Comparison of ENCODE assay signal across 1 fruit fly cellular context in the genomic region with DNA sequence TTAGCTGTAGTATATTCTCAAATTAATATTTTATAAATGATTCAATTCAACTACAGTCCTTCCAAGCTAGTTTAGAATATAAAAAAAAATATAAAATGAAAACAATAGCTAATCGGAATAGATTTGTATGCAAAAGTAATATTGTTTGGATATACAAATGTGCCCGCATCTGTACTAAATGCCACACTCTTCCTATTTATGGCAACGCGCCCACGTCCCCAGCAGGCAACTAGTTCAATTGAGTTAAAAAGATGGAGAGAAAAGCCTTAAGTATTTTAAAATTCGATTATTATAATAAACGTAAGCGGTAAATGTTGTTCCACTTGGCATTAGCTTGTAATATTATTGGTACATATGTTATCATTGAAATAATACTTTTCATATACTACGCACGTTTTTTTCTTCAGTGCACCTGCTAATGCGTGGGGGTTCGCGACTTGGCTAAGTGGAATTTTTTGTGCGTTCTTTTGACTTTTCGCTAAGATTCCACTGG.
TF ChIP-seq lines count a peak whose summit lies in the region.

No protein-coding gene starts in this region.

TF ChIP-seq in whole organism, embryonic, 481 proteins besides CTCF, POLR2A, EP300 and RAD21 (continued from another document and continues in another):
- TF ChIP-seq abd-A (tag; optimal IDR thresholded peaks at IDR 0.05; lab: Kevin White, UChicago): no peak
- TF ChIP-seq CG11247 (GFP tag; IDR thresholded peaks at IDR 0.05; lab: Robert Waterston, UW): no peak
- no peak for TF ChIP-seq cas (GFP tag; IDR thresholded peaks at IDR 0.05; lab: Robert Waterston, UW)
- TF ChIP-seq Max (GFP tag; optimal IDR thresholded peaks at IDR 0.05; lab: Kevin White, UChicago): peak; percentile 52
- no peak for TF ChIP-seq GATAe (GFP tag; conservative IDR thresholded peaks at IDR 0.05; lab: Robert Waterston, UW)
- TF ChIP-seq ERR (GFP tag; optimal IDR thresholded peaks at IDR 0.05; lab: Kevin White, UChicago): no peak
- TF ChIP-seq Jarid2 (GFP tag; optimal IDR thresholded peaks at IDR 0.05; lab: Kevin White, UChicago): peak; percentile 40
- no peak for TF ChIP-seq disco-r (GFP tag; optimal IDR thresholded peaks at IDR 0.05; lab: Kevin White, UChicago)
- TF ChIP-seq mirr (GFP tag; optimal IDR thresholded peaks at IDR 0.05; lab: Kevin White, UChicago): no peak
- TF ChIP-seq CG6765 (GFP tag; optimal IDR thresholded peaks at IDR 0.05; lab: Kevin White, UChicago): peak; percentile 26
- TF ChIP-seq Hsf (GFP tag; optimal IDR thresholded peaks at IDR 0.05; lab: Kevin White, UChicago): peak; percentile 70
- TF ChIP-seq ash1 (GFP tag; optimal IDR thresholded peaks at IDR 0.05; lab: Kevin White, UChicago): no peak
- peak; percentile 73 for TF ChIP-seq Dbx (GFP tag; IDR thresholded peaks at IDR 0.05; lab: Robert Waterston, UW)
- TF ChIP-seq Fer3 (tag; optimal IDR thresholded peaks at IDR 0.05; lab: Kevin White, UChicago): peak; percentile 10
- TF ChIP-seq Ssrp (tag; optimal IDR thresholded peaks at IDR 0.05; lab: Kevin White, UChicago): peak; percentile 84
- TF ChIP-seq toy (GFP tag; IDR thresholded peaks at IDR 0.05; lab: Robert Waterston, UW): no peak
- no peak for TF ChIP-seq CG2202 (tag; optimal IDR thresholded peaks at IDR 0.05; lab: Kevin White, UChicago)
- peak; percentile 16; the same call in 1 of the 2 replicates for TF ChIP-seq ssp (GFP tag; IDR thresholded peaks at IDR 0.05; lab: Robert Waterston, UW)
- no peak for TF ChIP-seq p53 (GFP tag; optimal IDR thresholded peaks at IDR 0.05; lab: Kevin White, UChicago)
- no peak for TF ChIP-seq Ets97D (GFP tag; optimal IDR thresholded peaks at IDR 0.05; lab: Kevin White, UChicago)
- 0 out of 2 replicates have a peak, but pooled peaks have one; percentile 32 for TF ChIP-seq CG4404 (GFP tag; IDR thresholded peaks at IDR 0.05; lab: Robert Waterston, UW)
- no peak for TF ChIP-seq crol (GFP tag; IDR thresholded peaks at IDR 0.05; lab: Robert Waterston, UW)
- no peak for TF ChIP-seq hbn (GFP tag; IDR thresholded peaks at IDR 0.05; lab: Robert Waterston, UW; ENCODE audit: partially characterized antibody)
- TF ChIP-seq CG11093 (GFP tag; IDR thresholded peaks at IDR 0.05; lab: Robert Waterston, UW): peak; percentile 40; the same call in 1 of the 3 replicates
- TF ChIP-seq hb (GFP tag; IDR thresholded peaks at IDR 0.05; lab: Robert Waterston, UW; ENCODE audit: partially characterized antibody): no peak
- TF ChIP-seq zf30C (GFP tag; optimal IDR thresholded peaks at IDR 0.05; lab: Kevin White, UChicago): peak; percentile 60
- TF ChIP-seq unc-4 (GFP tag; IDR thresholded peaks at IDR 0.05; lab: Robert Waterston, UW; ENCODE audit: partially characterized antibody): no peak
- no peak for TF ChIP-seq vnd (GFP tag; IDR thresholded peaks at IDR 0.05; lab: Robert Waterston, UW; ENCODE audit: partially characterized antibody)
- no peak for TF ChIP-seq sima (GFP tag; optimal IDR thresholded peaks at IDR 0.05; lab: Kevin White, UChicago)
- no peak for TF ChIP-seq eyg (GFP tag; optimal IDR thresholded peaks at IDR 0.05; lab: Kevin White, UChicago)
- peak; percentile 64; the same call in 2 of the 3 replicates for TF ChIP-seq dysf (GFP tag; IDR thresholded peaks at IDR 0.05; lab: Robert Waterston, UW)
- no peak for TF ChIP-seq insv (GFP tag; optimal IDR thresholded peaks at IDR 0.05; lab: Kevin White, UChicago)
- TF ChIP-seq CG6654 (GFP tag; optimal IDR thresholded peaks at IDR 0.05; lab: Kevin White, UChicago): peak; percentile 45
- TF ChIP-seq Hmx (GFP tag; optimal IDR thresholded peaks at IDR 0.05; lab: Kevin White, UChicago): no peak
- TF ChIP-seq kah (GFP tag; optimal IDR thresholded peaks at IDR 0.05; lab: Kevin White, UChicago): peak; percentile 15
- peak; percentile 39; the same call in 1 of the 2 replicates for TF ChIP-seq esg (GFP tag; conservative IDR thresholded peaks at IDR 0.05; lab: Robert Waterston, UW)
- TF ChIP-seq CrebB (tag; optimal IDR thresholded peaks at IDR 0.05; lab: Kevin White, UChicago): no peak
- no peak for TF ChIP-seq Kr (GFP tag; optimal IDR thresholded peaks at IDR 0.05; lab: Kevin White, UChicago)
- TF ChIP-seq Mrtf (GFP tag; IDR thresholded peaks at IDR 0.05; lab: Robert Waterston, UW): 0 out of 3 replicates have a peak, but pooled peaks have one; percentile 21
- TF ChIP-seq jing (GFP tag; optimal IDR thresholded peaks at IDR 0.05; lab: Kevin White, UChicago): no peak
- no peak for TF ChIP-seq jigr1 (GFP tag; IDR thresholded peaks at IDR 0.05; lab: Robert Waterston, UW)
- no peak for TF ChIP-seq Dll (GFP tag; IDR thresholded peaks at IDR 0.05; lab: Robert Waterston, UW; ENCODE audit: partially characterized antibody)
- no peak for TF ChIP-seq CG4360 (GFP tag; IDR thresholded peaks at IDR 0.05; lab: Robert Waterston, UW)
- peak; percentile 74 for TF ChIP-seq grau (tag; optimal IDR thresholded peaks at IDR 0.05; lab: Kevin White, UChicago)
- TF ChIP-seq CG17359 (tag; optimal IDR thresholded peaks at IDR 0.05; lab: Kevin White, UChicago): peak; percentile 73
- TF ChIP-seq crp (GFP tag; optimal IDR thresholded peaks at IDR 0.05; lab: Kevin White, UChicago): peak in 1 of 2 experiments; percentile 16
- no peak for TF ChIP-seq sc (optimal IDR thresholded peaks at IDR 0.05; lab: Kevin White, UChicago)
- TF ChIP-seq sc (GFP tag; optimal IDR thresholded peaks at IDR 0.05; lab: Kevin White, UChicago): peak; percentile 71
- TF ChIP-seq lov (optimal IDR thresholded peaks at IDR 0.05; lab: Kevin White, UChicago): no peak
- no peak for TF ChIP-seq lov (GFP tag; IDR thresholded peaks at IDR 0.05; lab: Robert Waterston, UW)
- TF ChIP-seq CG3281 (GFP tag; optimal IDR thresholded peaks at IDR 0.05; lab: Kevin White, UChicago): peak; percentile 68
- TF ChIP-seq CG9876 (GFP tag; optimal IDR thresholded peaks at IDR 0.05; lab: Kevin White, UChicago): peak; percentile 5
- no peak for TF ChIP-seq her (GFP tag; optimal IDR thresholded peaks at IDR 0.05; lab: Kevin White, UChicago)
- peak; percentile 22 for TF ChIP-seq en (GFP tag; optimal IDR thresholded peaks at IDR 0.05; lab: Kevin White, UChicago)
- TF ChIP-seq CG7928 (GFP tag; optimal IDR thresholded peaks at IDR 0.05; lab: Kevin White, UChicago): no peak
- TF ChIP-seq Gug (GFP tag; IDR thresholded peaks at IDR 0.05; lab: Robert Waterston, UW): 0 out of 4 replicates have a peak, but pooled peaks have one; percentile 19
- TF ChIP-seq shn (GFP tag; optimal IDR thresholded peaks at IDR 0.05; lab: Kevin White, UChicago): peak; percentile 2
- peak; percentile 82 for TF ChIP-seq Sox102F (GFP tag; optimal IDR thresholded peaks at IDR 0.05; lab: Kevin White, UChicago)
- TF ChIP-seq Dp (GFP tag; optimal IDR thresholded peaks at IDR 0.05; lab: Kevin White, UChicago): no peak
- TF ChIP-seq CG15514 (GFP tag; optimal IDR thresholded peaks at IDR 0.05; lab: Kevin White, UChicago): peak; percentile 48
- TF ChIP-seq Fer2 (tag; optimal IDR thresholded peaks at IDR 0.05; lab: Kevin White, UChicago): no peak
- TF ChIP-seq Oli (tag; optimal IDR thresholded peaks at IDR 0.05; lab: Kevin White, UChicago): peak; percentile 85
- TF ChIP-seq fd96Cb (tag; optimal IDR thresholded peaks at IDR 0.05; lab: Kevin White, UChicago): peak; percentile 81
- no peak for TF ChIP-seq exex (tag; optimal IDR thresholded peaks at IDR 0.05; lab: Kevin White, UChicago)
- peak; percentile 72 for TF ChIP-seq Rfx (GFP tag; IDR thresholded peaks at IDR 0.05; lab: Robert Waterston, UW)
- TF ChIP-seq lola (GFP tag; optimal IDR thresholded peaks at IDR 0.05; lab: Kevin White, UChicago): peak in 1 of 3 experiments; percentile 60
- peak; percentile 18 for TF ChIP-seq tup (GFP tag; optimal IDR thresholded peaks at IDR 0.05; lab: Kevin White, UChicago)
- TF ChIP-seq otp (GFP tag; IDR thresholded peaks at IDR 0.05; lab: Robert Waterston, UW): no peak
- TF ChIP-seq CG1024 (GFP tag; IDR thresholded peaks at IDR 0.05; lab: Robert Waterston, UW): 0 out of 2 replicates have a peak, but pooled peaks have one; percentile 11
- TF ChIP-seq Atf6 (GFP tag; IDR thresholded peaks at IDR 0.05; lab: Robert Waterston, UW): peak; percentile 64
- TF ChIP-seq CG8089 (GFP tag; optimal IDR thresholded peaks at IDR 0.05; lab: Kevin White, UChicago): peak; percentile 43
- peak; percentile 78 for TF ChIP-seq Sox100B (GFP tag; optimal IDR thresholded peaks at IDR 0.05; lab: Kevin White, UChicago)
- TF ChIP-seq nerfin-2 (GFP tag; IDR thresholded peaks at IDR 0.05; lab: Robert Waterston, UW; ENCODE audit: partially characterized antibody): no peak
- TF ChIP-seq Oaz (GFP tag; IDR thresholded peaks at IDR 0.05; lab: Robert Waterston, UW): 0 out of 2 replicates have a peak, but pooled peaks have one; percentile 20
- peak; percentile 40 for TF ChIP-seq CG12219 (GFP tag; optimal IDR thresholded peaks at IDR 0.05; lab: Kevin White, UChicago)
- no peak for TF ChIP-seq TFAM (GFP tag; optimal IDR thresholded peaks at IDR 0.05; lab: Kevin White, UChicago)
- no peak for TF ChIP-seq CG1792 (GFP tag; optimal IDR thresholded peaks at IDR 0.05; lab: Kevin White, UChicago)
- no peak for TF ChIP-seq CG15479 (GFP tag; optimal IDR thresholded peaks at IDR 0.05; lab: Kevin White, UChicago)
- peak; percentile 87 for TF ChIP-seq gem (tag; optimal IDR thresholded peaks at IDR 0.05; lab: Kevin White, UChicago)
- 0 out of 3 replicates have a peak, but pooled peaks have one; percentile 25 for TF ChIP-seq CG2889 (GFP tag; IDR thresholded peaks at IDR 0.05; lab: Robert Waterston, UW)
- peak; percentile 16 for TF ChIP-seq Spps (tag; optimal IDR thresholded peaks at IDR 0.05; lab: Kevin White, UChicago)
- peak; percentile 59 for TF ChIP-seq CG17385 (GFP tag; optimal IDR thresholded peaks at IDR 0.05; lab: Kevin White, UChicago)
- no peak for TF ChIP-seq CG31365 (tag; optimal IDR thresholded peaks at IDR 0.05; lab: Kevin White, UChicago)
- TF ChIP-seq Rx (GFP tag; IDR thresholded peaks at IDR 0.05; lab: Robert Waterston, UW): peak; percentile 2; the same call in 1 of the 2 replicates
- peak; percentile 39 for TF ChIP-seq tx (GFP tag; optimal IDR thresholded peaks at IDR 0.05; lab: Kevin White, UChicago)
- TF ChIP-seq CG31224 (GFP tag; IDR thresholded peaks at IDR 0.05; lab: Robert Waterston, UW): no peak
- peak; percentile 42 for TF ChIP-seq trem (tag; optimal IDR thresholded peaks at IDR 0.05; lab: Kevin White, UChicago)
- no peak for TF ChIP-seq BEAF-32 (GFP tag; optimal IDR thresholded peaks at IDR 0.05; lab: Kevin White, UChicago)
- TF ChIP-seq row (GFP tag; IDR thresholded peaks at IDR 0.05; lab: Robert Waterston, UW): peak; percentile 60
- no peak for TF ChIP-seq MESR4 (GFP tag; optimal IDR thresholded peaks at IDR 0.05; lab: Kevin White, UChicago)
- peak; percentile 72 for TF ChIP-seq CG1529 (GFP tag; optimal IDR thresholded peaks at IDR 0.05; lab: Kevin White, UChicago)
- TF ChIP-seq CG13624 (GFP tag; optimal IDR thresholded peaks at IDR 0.05; lab: Kevin White, UChicago): peak; percentile 49
- peak; percentile 63 for TF ChIP-seq Hmr (GFP tag; optimal IDR thresholded peaks at IDR 0.05; lab: Kevin White, UChicago)
- peak; percentile 15 for TF ChIP-seq CG7786 (GFP tag; optimal IDR thresholded peaks at IDR 0.05; lab: Kevin White, UChicago)
- peak; percentile 27 for TF ChIP-seq bab2 (GFP tag; optimal IDR thresholded peaks at IDR 0.05; lab: Kevin White, UChicago)
- TF ChIP-seq Elba2 (GFP tag; optimal IDR thresholded peaks at IDR 0.05; lab: Kevin White, UChicago): no peak
- TF ChIP-seq aop (GFP tag; IDR thresholded peaks at IDR 0.05; lab: Robert Waterston, UW): no peak
- no peak for TF ChIP-seq Sin3A (optimal IDR thresholded peaks at IDR 0.05; lab: Kevin White, UChicago)
- TF ChIP-seq phol (tag; optimal IDR thresholded peaks at IDR 0.05; lab: Kevin White, UChicago): peak; percentile 86
- no peak for TF ChIP-seq schlank (tag; optimal IDR thresholded peaks at IDR 0.05; lab: Kevin White, UChicago)
- TF ChIP-seq seq (GFP tag; IDR thresholded peaks at IDR 0.05; lab: Robert Waterston, UW): 0 out of 2 replicates have a peak, but pooled peaks have one; percentile 17
- peak; percentile 54 for TF ChIP-seq CG1602 (GFP tag; optimal IDR thresholded peaks at IDR 0.05; lab: Kevin White, UChicago)
- peak; percentile 53; the same call in 1 of the 3 replicates for TF ChIP-seq CG11560 (tag; IDR thresholded peaks at IDR 0.05; lab: Robert Waterston, UW)
- no peak for TF ChIP-seq sim (GFP tag; IDR thresholded peaks at IDR 0.05; lab: Robert Waterston, UW)
- no peak for TF ChIP-seq fd102C (GFP tag; optimal IDR thresholded peaks at IDR 0.05; lab: Kevin White, UChicago)
- TF ChIP-seq hkb (optimal IDR thresholded peaks at IDR 0.05; lab: Kevin White, UChicago): no peak
- TF ChIP-seq hkb (GFP tag; IDR thresholded peaks at IDR 0.05; lab: Robert Waterston, UW): peak; percentile 24; the same call in 1 of the 2 replicates
- no peak; the same call in 2 of the 3 replicates for TF ChIP-seq CG11456 (GFP tag; IDR thresholded peaks at IDR 0.05; lab: Robert Waterston, UW)
- TF ChIP-seq Ptx1 (GFP tag; IDR thresholded peaks at IDR 0.05; lab: Robert Waterston, UW): peak; percentile 64
- no peak for TF ChIP-seq chinmo (GFP tag; IDR thresholded peaks at IDR 0.05; lab: Robert Waterston, UW; ENCODE audit: partially characterized antibody)
- TF ChIP-seq CG10321 (GFP tag; IDR thresholded peaks at IDR 0.05; lab: Robert Waterston, UW): no peak
- peak; percentile 75 for TF ChIP-seq CG9437 (GFP tag; optimal IDR thresholded peaks at IDR 0.05; lab: Kevin White, UChicago)
- TF ChIP-seq dati (GFP tag; IDR thresholded peaks at IDR 0.05; lab: Robert Waterston, UW): no peak
- TF ChIP-seq ro (GFP tag; IDR thresholded peaks at IDR 0.05; lab: Robert Waterston, UW): no peak
- TF ChIP-seq Eip74EF (GFP tag; optimal IDR thresholded peaks at IDR 0.05; lab: Kevin White, UChicago): peak in 1 of 2 experiments; percentile 84
- peak; percentile 88 for TF ChIP-seq dmrt99B (tag; optimal IDR thresholded peaks at IDR 0.05; lab: Kevin White, UChicago)
- TF ChIP-seq cwo (GFP tag; optimal IDR thresholded peaks at IDR 0.05; lab: Kevin White, UChicago): peak; percentile 56
- TF ChIP-seq ab (GFP tag; optimal IDR thresholded peaks at IDR 0.05; lab: Kevin White, UChicago): peak; percentile 40
- no peak for TF ChIP-seq Opbp (GFP tag; IDR thresholded peaks at IDR 0.05; lab: Robert Waterston, UW; ENCODE audit: partially characterized antibody)
- TF ChIP-seq H2.0 (GFP tag; IDR thresholded peaks at IDR 0.05; lab: Robert Waterston, UW): peak; percentile 32
- peak; percentile 63 for TF ChIP-seq CG9727 (GFP tag; optimal IDR thresholded peaks at IDR 0.05; lab: Kevin White, UChicago)
- TF ChIP-seq CG11696 (GFP tag; IDR thresholded peaks at IDR 0.05; lab: Robert Waterston, UW): peak; percentile 63; the same call in 1 of the 2 replicates
- peak; percentile 63 for TF ChIP-seq CG8924 (tag; optimal IDR thresholded peaks at IDR 0.05; lab: Kevin White, UChicago)
- TF ChIP-seq CG34224 (GFP tag; IDR thresholded peaks at IDR 0.05; lab: Robert Waterston, UW; ENCODE audit: partially characterized antibody): no peak
